Worm (Caenorhabditis elegans) whole organism, early embryonic: Measurements from ENCODE around the gene ras-2.
"Not testable (repeated sequence)": the region's sequence is repeated elsewhere in the genome, so short reads cannot be mapped to it uniquely, and the experiment has no call there.

Experiments used
- B0310.2 ChIP-seq: sonication (generic microtip); optimal IDR thresholded peaks from 2 replicates; lab custom pipeline; 2016; ENCODE audit warnings: mild to moderate bottlenecking, missing genetic modification characterization, missing compliant biosample characterization
- F13C5.2 ChIP-seq: sonication (generic microtip); optimal IDR thresholded peaks from 2 replicates; lab custom pipeline; 2017; ENCODE audit warnings: mild to moderate bottlenecking, missing genetic modification characterization, inconsistent platforms, missing compliant biosample characterization
- aly-1 ChIP-seq: sonication (generic microtip); optimal IDR thresholded peaks from 2 replicates; lab custom pipeline; 2016; ENCODE audit warnings: missing genetic modification characterization, missing compliant biosample characterization
- ama-1 ChIP-seq: fragments of 150-350 bp; optimal IDR thresholded peaks from 2 replicates; lab custom pipeline; 2014
- ceh-13 ChIP-seq: fragments of 200-800 bp; sonication (Bioruptor generic); optimal IDR thresholded peaks from 2 replicates; lab custom pipeline; 2018; ENCODE audit warnings: mild to moderate bottlenecking, missing genetic modification characterization, missing compliant biosample characterization
- ceh-36 ChIP-seq: sonication (generic microtip); optimal IDR thresholded peaks from 2 replicates; lab custom pipeline; 2016; ENCODE audit warnings: missing genetic modification characterization, inconsistent platforms, missing compliant biosample characterization
- ets-7 ChIP-seq: sonication (generic microtip); optimal IDR thresholded peaks from 2 replicates; lab custom pipeline; 2016; ENCODE audit warnings: missing genotype, missing genetic modification characterization, missing compliant biosample characterization
- flt-1 ChIP-seq: fragments of 200-800 bp; sonication (Bioruptor generic); IDR thresholded peaks from 2 replicates; pipeline ENCODE4 v1.3.6; 2022; ENCODE audit warnings: missing genetic modification characterization, missing compliant biosample characterization
- hmbx-1 ChIP-seq: sonication (generic microtip); optimal IDR thresholded peaks from 2 replicates; lab custom pipeline; 2016; ENCODE audit warnings: mild to moderate bottlenecking, missing genetic modification characterization, missing compliant biosample characterization
- hmg-4 ChIP-seq: fragments of 200-800 bp; sonication (Bioruptor generic); optimal IDR thresholded peaks from 2 replicates; lab custom pipeline; 2018; ENCODE audit warnings: mild to moderate bottlenecking, missing genetic modification characterization, missing compliant biosample characterization
- hnd-1 ChIP-seq: sonication (generic microtip); optimal IDR thresholded peaks from 2 replicates; lab custom pipeline; 2016; ENCODE audit warnings: missing genetic modification characterization, missing compliant biosample characterization
- pes-1 ChIP-seq: fragments of 200-800 bp; sonication (Bioruptor generic); IDR thresholded peaks from 2 replicates; pipeline ENCODE4 v1.3.6; 2022; ENCODE audit warnings: missing genetic modification reagents, missing genetic modification characterization, missing compliant biosample characterization
- scrt-1 ChIP-seq: fragments of 200-800 bp; sonication (Bioruptor generic); IDR thresholded peaks from 2 replicates; pipeline ENCODE4 v1.3.6; 2022; ENCODE audit warnings: missing genetic modification characterization, missing compliant biosample characterization
- sea-1 ChIP-seq: fragments of 200-800 bp; sonication (Bioruptor generic); conservative IDR thresholded peaks from 2 replicates; pipeline ENCODE4 v1.3.6; 2022; ENCODE audit warnings: missing genetic modification characterization, missing compliant biosample characterization
- tbx-11 ChIP-seq: fragments of 200-800 bp; sonication (Bioruptor generic); IDR thresholded peaks from 2 replicates; pipeline ENCODE4 v1.3.6; 2022; ENCODE audit warnings: missing genetic modification characterization, missing compliant biosample characterization
- tbx-37 ChIP-seq: fragments of 200-800 bp; sonication (Bioruptor generic); conservative IDR thresholded peaks from 2 replicates; pipeline ENCODE4 v1.3.6; 2022; ENCODE audit warnings: missing genetic modification reagents, missing genetic modification characterization, missing compliant biosample characterization
- tra-4 ChIP-seq: sonication (generic microtip); optimal IDR thresholded peaks from 2 replicates; lab custom pipeline; 2017; ENCODE audit warnings: missing genetic modification characterization, missing compliant biosample characterization

The ras-2 gene

ce11 chrIII:4739975-4740374, at the start of gene ras-2:
Gene ras-2, minus strand, starts transcription at chrIII:4740075.
- no peak for TF ChIP-seq hmbx-1
- TF ChIP-seq ama-1 (lab: Kevin White, UChicago), result no peak
- no peak for TF ChIP-seq sea-1 (GFP tag; lab: Robert Waterston, UW)
- TF ChIP-seq flt-1, result no peak
- TF ChIP-seq hnd-1 (tag; lab: Kevin White, UChicago), result no peak
- no peak for TF ChIP-seq tra-4 (tag; lab: Kevin White, UChicago)
- TF ChIP-seq tbx-37 (GFP tag; lab: Robert Waterston, UW), result no peak
- no peak for TF ChIP-seq scrt-1 (GFP tag; lab: Robert Waterston, UW)
- no peak for TF ChIP-seq ceh-13 (GFP tag; lab: Kevin White, UChicago)
- TF ChIP-seq tbx-11 (GFP tag; lab: Robert Waterston, UW), result no peak
- no peak for TF ChIP-seq pes-1 (GFP tag; lab: Robert Waterston, UW)
- TF ChIP-seq ets-7 (tag; lab: Kevin White, UChicago), result no peak
- TF ChIP-seq B0310.2 (tag; lab: Kevin White, UChicago), result no peak
- TF ChIP-seq hmg-4, result no peak
- no peak for TF ChIP-seq ceh-36 (tag; lab: Kevin White, UChicago)
- TF ChIP-seq F13C5.2 (tag; lab: Kevin White, UChicago), result no peak
- TF ChIP-seq aly-1 (tag; lab: Kevin White, UChicago), result no peak

ce11 chrIII:4785714-4786113, 45.8 kb upstream of the ras-2 start, which contains the start of gene mel-28:
Gene mel-28, plus strand, starts transcription at chrIII:4786080.
- TF ChIP-seq aly-1 (tag; lab: Kevin White, UChicago) (no peak), hnd-1 (tag; lab: Kevin White, UChicago) (no peak), F13C5.2 (tag; lab: Kevin White, UChicago) (no peak), ceh-36 (tag; lab: Kevin White, UChicago) (no peak), hmbx-1 (no peak), tbx-37 (GFP tag; lab: Robert Waterston, UW) (no peak), hmg-4 (no peak), sea-1 (GFP tag; lab: Robert Waterston, UW) (no peak), ama-1 (lab: Kevin White, UChicago) (no peak), ceh-13 (GFP tag; lab: Kevin White, UChicago) (no peak), tbx-11 (GFP tag; lab: Robert Waterston, UW) (no peak), pes-1 (GFP tag; lab: Robert Waterston, UW) (no peak), scrt-1 (GFP tag; lab: Robert Waterston, UW) (no peak), B0310.2 (tag; lab: Kevin White, UChicago) (no peak), tra-4 (tag; lab: Kevin White, UChicago) (no peak), ets-7 (tag; lab: Kevin White, UChicago) (no peak), flt-1 (no peak)

- TF ChIP-seq hnd-1 (tag; lab: Kevin White, UChicago); ceh-36 (tag; lab: Kevin White, UChicago); ceh-13 (GFP tag; lab: Kevin White, UChicago): not testable (repeated sequence)
Observed at ce11 chrIII:4785131-4785530, 45.3 kb upstream of the ras-2 start, which contains the start of gene enu-3.2. Gene enu-3.2, minus strand, starts transcription at chrIII:4785235.

- TF ChIP-seq B0310.2 (tag; lab: Kevin White, UChicago); scrt-1 (GFP tag; lab: Robert Waterston, UW); tbx-11 (GFP tag; lab: Robert Waterston, UW): not testable (repeated sequence)
Observed at ce11 chrIII:4781937-4782576, 42.2 kb upstream of the ras-2 start, which contains the start of the genes gex-5 and C38D4.10. Gene gex-5, minus strand, starts transcription at chrIII:4781987. Gene C38D4.10, plus strand, starts transcription at chrIII:4782526.

ce11 chrIII:4779855-4780254, 40.0 kb upstream of the ras-2 start, which contains the start of gene B0393.9:
Gene B0393.9, minus strand, starts transcription at chrIII:4780157.
- TF ChIP-seq ama-1 (lab: Kevin White, UChicago), result no peak

ce11 chrIII:4778003-4778402, 38.1 kb upstream of the ras-2 start, which contains the start of gene B0393.7:
Gene B0393.7, minus strand, starts transcription at chrIII:4778103.
- TF ChIP-seq sea-1 (GFP tag; lab: Robert Waterston, UW) (no peak), pes-1 (GFP tag; lab: Robert Waterston, UW) (no peak), ets-7 (tag; lab: Kevin White, UChicago) (no peak), hmg-4 (no peak), tra-4 (tag; lab: Kevin White, UChicago) (no peak), F13C5.2 (tag; lab: Kevin White, UChicago) (no peak), hnd-1 (tag; lab: Kevin White, UChicago) (no peak), ama-1 (lab: Kevin White, UChicago) (no peak), tbx-11 (GFP tag; lab: Robert Waterston, UW) (no peak), scrt-1 (GFP tag; lab: Robert Waterston, UW) (no peak), ceh-36 (tag; lab: Kevin White, UChicago) (no peak), hmbx-1 (no peak), aly-1 (tag; lab: Kevin White, UChicago) (no peak), tbx-37 (GFP tag; lab: Robert Waterston, UW) (no peak), ceh-13 (GFP tag; lab: Kevin White, UChicago) (no peak), B0310.2 (tag; lab: Kevin White, UChicago) (no peak), flt-1 (no peak)

- no peak for TF ChIP-seq flt-1
- no peak for TF ChIP-seq B0310.2 (tag; lab: Kevin White, UChicago)
- no peak for TF ChIP-seq hmg-4
- no peak for TF ChIP-seq aly-1 (tag; lab: Kevin White, UChicago)
- no peak for TF ChIP-seq hnd-1 (tag; lab: Kevin White, UChicago)
- TF ChIP-seq scrt-1 (GFP tag; lab: Robert Waterston, UW), result no peak
- TF ChIP-seq sea-1 (GFP tag; lab: Robert Waterston, UW), result no peak
- no peak for TF ChIP-seq ets-7 (tag; lab: Kevin White, UChicago)
- no peak for TF ChIP-seq F13C5.2 (tag; lab: Kevin White, UChicago)
- no peak for TF ChIP-seq ceh-36 (tag; lab: Kevin White, UChicago)
Observed at ce11 chrIII:4767869-4768645, 28.2 kb upstream of the ras-2 start.
